Fruit fly (Drosophila melanogaster) whole organism, wandering third instar larva: ENCODE measurements around the gene Roc1a.

Experiments used
- Abd-B ChIP-seq: fragments of >200 bp; optimal IDR thresholded peaks from 2 replicates; lab custom pipeline; 2017; ENCODE audit warnings: missing biosample characterization, missing genetic modification characterization
- Dfd ChIP-seq: fragments of >200 bp; optimal IDR thresholded peaks from 2 replicates; lab custom pipeline; 2017; ENCODE audit warnings: missing biosample characterization, missing genetic modification characterization
- Jra ChIP-seq: sonication (Bioruptor generic); optimal IDR thresholded peaks from 2 replicates; lab custom pipeline; 2016; ENCODE audit warnings: missing biosample characterization, missing genetic modification characterization
- Sp1 ChIP-seq: fragments of 200-800 bp; sonication (Bioruptor generic); optimal IDR thresholded peaks from 3 replicates; lab custom pipeline; 2019; ENCODE audit warnings: missing biosample characterization, mild to moderate bottlenecking, missing genetic modification characterization, moderate library complexity
- brk ChIP-seq: fragments of 200-800 bp; sonication (Bioruptor generic); optimal IDR thresholded peaks from 2 replicates; lab custom pipeline; 2016; ENCODE audit warnings: missing biosample characterization, mild to moderate bottlenecking, missing genetic modification characterization
- pan ChIP-seq: fragments of >200 bp; optimal IDR thresholded peaks from 2 replicates; lab custom pipeline; 2017
- usp ChIP-seq: fragments of >200 bp; optimal IDR thresholded peaks from 2 replicates; lab custom pipeline; 2017; ENCODE audit warnings: missing biosample characterization, missing genetic modification characterization

dm6 chrX:654949-655348 is 7.8 kb downstream of the Roc1a start:
- TF ChIP-seq Dfd (no peak), Jra (GFP tag; lab: Kevin White, UChicago) (peak; percentile 93), usp (GFP tag; lab: Kevin White, UChicago) (no peak), brk (GFP tag; lab: Kevin White, UChicago) (no peak), pan (lab: Kevin White, UChicago) (no peak), Sp1 (peak; percentile 97), Abd-B (GFP tag; lab: Kevin White, UChicago) (no peak)
